Fruit fly (Drosophila melanogaster) whole organism, embryonic: ENCODE results near the gene geko.
A peak's percentile ranks its signal among the peaks of the same experiment; 100 is the strongest.

Source experiments
- Aef1 ChIP-seq: fragments of 200-800 bp; sonication (Bioruptor generic); IDR thresholded peaks from 3 replicates; pipeline ENCODE4 v1.3.6; 2022; ENCODE audit warnings: missing biosample characterization, missing genetic modification characterization
- CG10267 ChIP-seq: fragments of 200-800 bp; sonication (Bioruptor generic); optimal IDR thresholded peaks from 2 replicates; lab custom pipeline; 2018; ENCODE audit warnings: missing biosample characterization, mild to moderate bottlenecking, missing genetic modification characterization, moderate library complexity
- CG10321 ChIP-seq: fragments of 200-800 bp; sonication (Bioruptor generic); IDR thresholded peaks from 2 replicates; pipeline ENCODE4 v1.3.6; 2022; ENCODE audit warnings: missing biosample characterization, missing genetic modification characterization
- CG10959 ChIP-seq: fragments of 200-800 bp; sonication (Bioruptor generic); IDR thresholded peaks from 2 replicates; pipeline ENCODE4 v1.3.6; 2022; ENCODE audit warnings: missing biosample characterization, missing genetic modification characterization
- CG12769 ChIP-seq: fragments of 200-800 bp; sonication (Bioruptor generic); optimal IDR thresholded peaks from 2 replicates; lab custom pipeline; 2019; ENCODE audit warnings: missing biosample characterization, mild to moderate bottlenecking, missing genetic modification characterization, moderate library complexity
- CG14860 ChIP-seq: fragments of 200-800 bp; sonication (Bioruptor generic); IDR thresholded peaks from 3 replicates; pipeline ENCODE4 v1.3.6; 2022; ENCODE audit warnings: missing biosample characterization, missing genetic modification characterization; ENCODE audit not compliant: partially characterized antibody
- CG15073 ChIP-seq: fragments of 200-800 bp; sonication (Bioruptor generic); optimal IDR thresholded peaks from 2 replicates; lab custom pipeline; 2016; ENCODE audit warnings: missing biosample characterization, missing genetic modification characterization
- CG16779 ChIP-seq: fragments of 200-800 bp; sonication (Bioruptor generic); IDR thresholded peaks from 2 replicates; pipeline ENCODE4 v1.3.6; 2022; ENCODE audit warnings: missing biosample characterization, missing genetic modification characterization
- CG16813 ChIP-seq: fragments of 200-800 bp; sonication (Bioruptor generic); IDR thresholded peaks from 3 replicates; pipeline ENCODE4 v1.3.6; 2022; ENCODE audit warnings: missing biosample characterization, missing genetic modification characterization; ENCODE audit not compliant: partially characterized antibody
- CG17328 ChIP-seq: fragments of 200-800 bp; sonication (Bioruptor generic); IDR thresholded peaks from 2 replicates; pipeline ENCODE4 v1.3.6; 2022; ENCODE audit warnings: missing biosample characterization, missing genetic modification characterization
- CG2120 ChIP-seq: fragments of 200-800 bp; sonication (Bioruptor generic); optimal IDR thresholded peaks from 3 replicates; lab custom pipeline; 2016; ENCODE audit warnings: missing biosample characterization, missing genetic modification characterization
- CG2678 ChIP-seq: fragments of 200-800 bp; sonication (Bioruptor generic); optimal IDR thresholded peaks from 3 replicates; lab custom pipeline; 2019; ENCODE audit warnings: missing biosample characterization, mild to moderate bottlenecking, missing genetic modification characterization, moderate library complexity
- CG30431 ChIP-seq: fragments of 200-800 bp; sonication (Bioruptor generic); optimal IDR thresholded peaks from 2 replicates; lab custom pipeline; 2017; ENCODE audit warnings: missing biosample characterization, missing genetic modification characterization
- CG31441 ChIP-seq: fragments of 200-800 bp; sonication (Bioruptor generic); IDR thresholded peaks from 2 replicates; pipeline ENCODE4 v1.3.6; 2022; ENCODE audit warnings: missing biosample characterization, missing genetic modification characterization
- CG33213 ChIP-seq: fragments of 200-800 bp; sonication (Bioruptor generic); optimal IDR thresholded peaks from 3 replicates; lab custom pipeline; 2016; ENCODE audit warnings: missing biosample characterization, missing genetic modification characterization
- CG3838 ChIP-seq: fragments of 200-800 bp; sonication (Bioruptor generic); optimal IDR thresholded peaks from 3 replicates; lab custom pipeline; 2016; ENCODE audit warnings: missing biosample characterization, missing genetic modification characterization
- CG3995 ChIP-seq: fragments of 200-800 bp; sonication (Bioruptor generic); optimal IDR thresholded peaks from 3 replicates; lab custom pipeline; 2016; ENCODE audit warnings: missing biosample characterization, missing genetic modification characterization
- CG4282 ChIP-seq: fragments of 200-800 bp; sonication (Bioruptor generic); optimal IDR thresholded peaks from 2 replicates; lab custom pipeline; 2016; ENCODE audit warnings: missing biosample characterization, missing genetic modification characterization
- CG6813 ChIP-seq: fragments of 200-800 bp; sonication (Bioruptor generic); optimal IDR thresholded peaks from 2 replicates; lab custom pipeline; 2017; ENCODE audit warnings: missing biosample characterization, missing genetic modification characterization, mild to moderate bottlenecking, moderate library complexity, missing genetic modification reagents
- CG7357 ChIP-seq: fragments of 200-800 bp; sonication (Bioruptor generic); IDR thresholded peaks from 3 replicates; pipeline ENCODE4 v1.3.6; 2022; ENCODE audit warnings: missing biosample characterization, missing genetic modification characterization
- CG9215 ChIP-seq: fragments of 200-800 bp; sonication (Bioruptor generic); IDR thresholded peaks from 2 replicates; pipeline ENCODE4 v1.3.6; 2022; ENCODE audit warnings: missing biosample characterization, missing genetic modification characterization
- CrebB ChIP-seq: fragments of 200-800 bp; sonication (Bioruptor generic); optimal IDR thresholded peaks from 3 replicates; lab custom pipeline; 2018; ENCODE audit warnings: missing biosample characterization, mild to moderate bottlenecking, missing genetic modification characterization
- Dp ChIP-seq: fragments of 200-800 bp; sonication (Bioruptor generic); optimal IDR thresholded peaks from 2 replicates; lab custom pipeline; 2018; ENCODE audit warnings: missing biosample characterization, mild to moderate bottlenecking, missing genetic modification characterization, moderate library complexity
- Fer3 ChIP-seq: fragments of 200-800 bp; sonication (Bioruptor generic); optimal IDR thresholded peaks from 2 replicates; lab custom pipeline; 2018; ENCODE audit warnings: missing biosample characterization, mild to moderate bottlenecking, missing genetic modification characterization, moderate library complexity
- NK7.1 ChIP-seq: fragments of 200-800 bp; sonication (Bioruptor generic); optimal IDR thresholded peaks from 3 replicates; lab custom pipeline; 2016; ENCODE audit warnings: missing biosample characterization, missing genetic modification characterization
- Nf-YC ChIP-seq: fragments of 200-800 bp; optimal IDR thresholded peaks from 3 replicates; lab custom pipeline; 2019; ENCODE audit warnings: missing biosample characterization, mild to moderate bottlenecking, missing genetic modification characterization, moderate library complexity
- PHDP ChIP-seq: fragments of 200-800 bp; sonication (Bioruptor generic); optimal IDR thresholded peaks from 3 replicates; lab custom pipeline; 2018; ENCODE audit warnings: missing biosample characterization, mild to moderate bottlenecking, missing genetic modification characterization, moderate library complexity
- Poxn ChIP-seq: fragments of 200-800 bp; sonication (Bioruptor generic); IDR thresholded peaks from 2 replicates; pipeline ENCODE4 v1.3.6; 2022; ENCODE audit warnings: missing biosample characterization, missing genetic modification characterization
- Sry-β ChIP-seq: fragments of 200-800 bp; sonication (Bioruptor generic); optimal IDR thresholded peaks from 2 replicates; lab custom pipeline; 2018; ENCODE audit warnings: missing biosample characterization, mild to moderate bottlenecking, missing genetic modification characterization, moderate library complexity
- bowl ChIP-seq: fragments of 200-800 bp; sonication (Bioruptor generic); IDR thresholded peaks from 2 replicates; pipeline ENCODE4 v1.3.6; 2022; ENCODE audit warnings: missing biosample characterization, missing genetic modification characterization
- bsh ChIP-seq, 2 experiments: fragments of 200-800 bp; sonication (Bioruptor generic); optimal IDR thresholded peaks; 2 replicates each; lab custom pipeline; 2017 to 2018; ENCODE audit warnings: mild to moderate bottlenecking in 2 of 2, missing biosample characterization in 2 of 2, missing genetic modification characterization in 2 of 2, moderate library complexity in 1 of 2
- cwo ChIP-seq: fragments of 200-800 bp; sonication (Bioruptor generic); optimal IDR thresholded peaks from 3 replicates; lab custom pipeline; 2017; ENCODE audit warnings: missing biosample characterization, missing genetic modification characterization, mild to moderate bottlenecking, moderate library complexity, missing genetic modification reagents
- dmrt11E ChIP-seq: fragments of 200-800 bp; sonication (Bioruptor generic); optimal IDR thresholded peaks from 3 replicates; lab custom pipeline; 2018; ENCODE audit warnings: missing biosample characterization, mild to moderate bottlenecking, missing genetic modification characterization, moderate library complexity
- eyg ChIP-seq: fragments of 200-800 bp; sonication (Bioruptor generic); optimal IDR thresholded peaks from 3 replicates; lab custom pipeline; 2016; ENCODE audit warnings: missing biosample characterization, missing genetic modification characterization
- fd96Cb ChIP-seq: fragments of 200-800 bp; sonication (Bioruptor generic); optimal IDR thresholded peaks from 2 replicates; lab custom pipeline; 2018; ENCODE audit warnings: missing biosample characterization, mild to moderate bottlenecking, missing genetic modification characterization, moderate library complexity
- gcm2 ChIP-seq: fragments of 200-800 bp; sonication (Bioruptor generic); optimal IDR thresholded peaks from 2 replicates; lab custom pipeline; 2016; ENCODE audit warnings: missing biosample characterization, missing genetic modification characterization
- grau ChIP-seq: fragments of 200-800 bp; optimal IDR thresholded peaks from 3 replicates; lab custom pipeline; 2019; ENCODE audit warnings: missing biosample characterization, mild to moderate bottlenecking, missing genetic modification characterization, moderate library complexity
- jigr1 ChIP-seq: fragments of 200-800 bp; sonication (Bioruptor generic); IDR thresholded peaks from 3 replicates; pipeline ENCODE4 v1.3.6; 2022; ENCODE audit warnings: missing biosample characterization, missing genetic modification characterization
- nmo ChIP-seq: fragments of 200-800 bp; sonication (Bioruptor generic); optimal IDR thresholded peaks from 2 replicates; lab custom pipeline; 2018; ENCODE audit warnings: missing biosample characterization, mild to moderate bottlenecking, missing genetic modification characterization, moderate library complexity
- pan ChIP-seq, 4 experiments: fragments of >200 bp in 3 of 4; fragments of 200-800 bp in 1 of 4; sonication (Bioruptor generic) in 1 of 4; optimal IDR thresholded peaks in 3 of 4; IDR thresholded peaks in 1 of 4; 2 replicates each; pipeline versions ENCODE4 v1.3.6 to Lab custom; 2017 to 2022; ENCODE audit warnings: missing biosample characterization in 2 of 4, missing genetic modification characterization in 2 of 4, mixed read lengths in 1 of 4
- pnt ChIP-seq: fragments of 200-800 bp; sonication (Bioruptor generic); optimal IDR thresholded peaks from 3 replicates; lab custom pipeline; 2016; ENCODE audit warnings: missing biosample characterization, missing genetic modification characterization
- pum ChIP-seq: fragments of 200-800 bp; sonication (Bioruptor generic); optimal IDR thresholded peaks from 2 replicates; lab custom pipeline; 2016; ENCODE audit warnings: missing biosample characterization, missing genetic modification characterization
- sim ChIP-seq: fragments of 200-800 bp; sonication (Bioruptor generic); IDR thresholded peaks from 2 replicates; pipeline ENCODE4 v1.3.6; 2022; ENCODE audit warnings: missing biosample characterization, missing genetic modification characterization
- slbo ChIP-seq: fragments of 200-800 bp; sonication (Bioruptor generic); IDR thresholded peaks from 2 replicates; pipeline ENCODE4 v1.3.6; 2022; ENCODE audit warnings: missing biosample characterization, missing genetic modification characterization
- stwl ChIP-seq: fragments of 200-800 bp; sonication (Bioruptor generic); optimal IDR thresholded peaks from 3 replicates; lab custom pipeline; 2018; ENCODE audit warnings: missing biosample characterization, mild to moderate bottlenecking, missing genetic modification characterization, moderate library complexity
- tin ChIP-seq: fragments of 200-800 bp; sonication (Bioruptor generic); optimal IDR thresholded peaks from 3 replicates; lab custom pipeline; 2016; ENCODE audit warnings: missing biosample characterization, missing genetic modification characterization
- unc-4 ChIP-seq: fragments of 200-800 bp; sonication (Bioruptor generic); IDR thresholded peaks from 2 replicates; pipeline ENCODE4 v1.3.6; 2022; ENCODE audit warnings: missing biosample characterization, missing genetic modification characterization; ENCODE audit not compliant: partially characterized antibody
- unpg ChIP-seq: fragments of 200-800 bp; sonication (Bioruptor generic); optimal IDR thresholded peaks from 3 replicates; lab custom pipeline; 2018; ENCODE audit warnings: missing biosample characterization, mild to moderate bottlenecking, missing genetic modification characterization, moderate library complexity
- wek ChIP-seq: fragments of 200-800 bp; sonication (Bioruptor generic); optimal IDR thresholded peaks from 3 replicates; lab custom pipeline; 2018; ENCODE audit warnings: missing biosample characterization, mild to moderate bottlenecking, missing genetic modification characterization, moderate library complexity

geko gene

dm6 chr3L:18179564-18180201, 40.5 kb downstream of the geko start (continued):
- no peak for TF ChIP-seq unc-4 (GFP tag; lab: Robert Waterston, UW)
- TF ChIP-seq Poxn (GFP tag; lab: Robert Waterston, UW): no peak
- TF ChIP-seq CG2120 (GFP tag; lab: Kevin White, UChicago): peak; percentile 12
- TF ChIP-seq grau: no peak
- no peak for TF ChIP-seq bowl
- TF ChIP-seq pan (optimal IDR thresholded peaks at IDR 0.05; lab: Kevin White, UChicago): no peak
- peak in 1 of 2 experiments; percentile 15 for TF ChIP-seq pan (GFP tag; optimal IDR thresholded peaks at IDR 0.05 in 1 of 2, IDR thresholded peaks at IDR 0.05 in 1 of 2)
- TF ChIP-seq CG3838: no peak
- TF ChIP-seq bsh (GFP tag; optimal IDR thresholded peaks at IDR 0.05; lab: Kevin White, UChicago): peak in 1 of 2 experiments; percentile 3
- no peak for TF ChIP-seq CG30431 (GFP tag; lab: Kevin White, UChicago)
- peak; percentile 17 for TF ChIP-seq unpg
- TF ChIP-seq stwl (tag; lab: Kevin White, UChicago): no peak
- TF ChIP-seq CG7357 (GFP tag; lab: Robert Waterston, UW): no peak
- TF ChIP-seq eyg (GFP tag; lab: Kevin White, UChicago): no peak
- no peak for TF ChIP-seq CG33213 (GFP tag; lab: Kevin White, UChicago)
- no peak for TF ChIP-seq CG15073 (GFP tag; lab: Kevin White, UChicago)
- no peak for TF ChIP-seq dmrt11E (tag; lab: Kevin White, UChicago)
- TF ChIP-seq CG16813 (GFP tag; lab: Robert Waterston, UW): no peak
- peak; percentile 22 for TF ChIP-seq CrebB
- no peak for TF ChIP-seq CG9215 (GFP tag; lab: Robert Waterston, UW)
- TF ChIP-seq sim (GFP tag; lab: Robert Waterston, UW): no peak
- TF ChIP-seq CG6813 (GFP tag; lab: Kevin White, UChicago): peak; percentile 31
- TF ChIP-seq cwo (GFP tag; lab: Kevin White, UChicago): peak; percentile 4
- no peak for TF ChIP-seq fd96Cb (tag; lab: Kevin White, UChicago)
- TF ChIP-seq CG31441: no peak
- peak; percentile 6 for TF ChIP-seq Fer3 (tag; lab: Kevin White, UChicago)
- TF ChIP-seq Nf-YC (tag; lab: Kevin White, UChicago): no peak
- TF ChIP-seq CG16779 (GFP tag; lab: Robert Waterston, UW): 0 out of 2 replicates have a peak, but pooled peaks have one; percentile 50
- no peak for TF ChIP-seq gcm2 (GFP tag; lab: Kevin White, UChicago)
- no peak for TF ChIP-seq tin (GFP tag; lab: Kevin White, UChicago)
- TF ChIP-seq CG4282: no peak
- peak; percentile 33 for TF ChIP-seq wek (GFP tag; lab: Kevin White, UChicago)
- no peak for TF ChIP-seq Dp (GFP tag; lab: Kevin White, UChicago)
- peak; percentile 58 for TF ChIP-seq PHDP (tag; lab: Kevin White, UChicago)
- TF ChIP-seq CG14860 (GFP tag; lab: Robert Waterston, UW): no peak
- TF ChIP-seq CG10959 (GFP tag; lab: Robert Waterston, UW): no peak
- no peak for TF ChIP-seq nmo
- no peak for TF ChIP-seq CG10267
- no peak for TF ChIP-seq Aef1
- no peak for TF ChIP-seq CG10321
- TF ChIP-seq pum (GFP tag; lab: Kevin White, UChicago): no peak
- no peak for TF ChIP-seq CG3995 (GFP tag; lab: Kevin White, UChicago)
- TF ChIP-seq NK7.1 (GFP tag; lab: Kevin White, UChicago): no peak
- TF ChIP-seq CG2678: no peak
- TF ChIP-seq CG17328 (GFP tag; lab: Robert Waterston, UW): no peak
- TF ChIP-seq jigr1 (GFP tag; lab: Robert Waterston, UW): no peak
- no peak for TF ChIP-seq slbo (GFP tag; lab: Robert Waterston, UW)
- TF ChIP-seq pnt: no peak
- TF ChIP-seq Sry-β (GFP tag; lab: Kevin White, UChicago): no peak
- peak; percentile 30 for TF ChIP-seq CG12769 (tag; lab: Kevin White, UChicago)
